Fruit fly (Drosophila melanogaster): ENCODE data around the gene lds.

Gene lds

dm6 chr3R:7920196-7920595 lies at the start of gene lds, which contains the start of gene CG10445 (continued):
- TF ChIP-seq Med (GFP tag) = no peak
- no peak for TF ChIP-seq Mrtf (GFP tag; IDR thresholded peaks at IDR 0.05)
- no peak for TF ChIP-seq ara (GFP tag; IDR thresholded peaks at IDR 0.05)
- TF ChIP-seq Dref (GFP tag; IDR thresholded peaks at IDR 0.05) = peak; percentile 92
- no peak for TF ChIP-seq Fer1 (GFP tag; optimal IDR thresholded peaks at IDR 0.05)
- peak; percentile 43 for TF ChIP-seq CoRest (tag; optimal IDR thresholded peaks at IDR 0.05)
- peak; percentile 82 for TF ChIP-seq pzg (GFP tag; optimal IDR thresholded peaks at IDR 0.05)
- TF ChIP-seq Ets97D (GFP tag; optimal IDR thresholded peaks at IDR 0.05) = peak; percentile 67
- TF ChIP-seq btn (GFP tag; optimal IDR thresholded peaks at IDR 0.05) = no peak
- TF ChIP-seq ro (GFP tag; IDR thresholded peaks at IDR 0.05) = no peak
- peak; percentile 14 for TF ChIP-seq CG18764 (GFP tag; optimal IDR thresholded peaks at IDR 0.05)
- no peak for TF ChIP-seq CG15073 (GFP tag; optimal IDR thresholded peaks at IDR 0.05)
- TF ChIP-seq esg (GFP tag; conservative IDR thresholded peaks at IDR 0.05) = no peak
- no peak for TF ChIP-seq CG9817 (tag; optimal IDR thresholded peaks at IDR 0.05)
- peak; percentile 57 for TF ChIP-seq CG9797 (GFP tag; optimal IDR thresholded peaks at IDR 0.05)
- TF ChIP-seq salm (tag; optimal IDR thresholded peaks at IDR 0.05) = no peak
- TF ChIP-seq ERR (GFP tag; optimal IDR thresholded peaks at IDR 0.05) = no peak

DNA sequence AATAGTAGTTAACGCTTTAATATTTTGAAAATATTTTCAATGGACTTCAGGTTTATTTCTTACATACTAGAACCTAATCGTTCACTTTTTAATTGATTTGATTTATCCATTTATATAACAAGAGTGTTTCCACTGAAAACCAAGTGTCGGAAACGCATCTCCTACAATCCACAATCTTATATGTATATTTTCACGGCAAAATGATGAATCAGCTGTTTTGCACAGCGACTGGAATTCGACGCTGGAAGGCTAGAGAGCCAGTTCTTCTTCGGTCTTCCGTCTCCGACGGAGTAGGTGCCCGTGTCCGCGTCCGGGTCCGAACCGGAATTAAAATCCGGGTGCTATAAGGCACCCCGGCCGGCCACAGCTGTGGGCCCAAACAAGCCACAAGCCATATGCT lies 35.8 kb upstream of the lds start:
- no peak for TF ChIP-seq ap (GFP tag; IDR thresholded peaks at IDR 0.05)
- no peak for TF ChIP-seq Dip3 (GFP tag; optimal IDR thresholded peaks at IDR 0.05)
- TF ChIP-seq en (GFP tag; optimal IDR thresholded peaks at IDR 0.05) = no peak
- TF ChIP-seq CG13894 (tag; optimal IDR thresholded peaks at IDR 0.05) = peak; percentile 21
- no peak for TF ChIP-seq Sin3A (optimal IDR thresholded peaks at IDR 0.05)
- TF ChIP-seq esg (GFP tag; conservative IDR thresholded peaks at IDR 0.05) = no peak
- TF ChIP-seq bsh (GFP tag; optimal IDR thresholded peaks at IDR 0.05) = no peak
- TF ChIP-seq kni (GFP tag; optimal IDR thresholded peaks at IDR 0.05) = no peak
- TF ChIP-seq CG15514 (GFP tag; optimal IDR thresholded peaks at IDR 0.05) = peak; percentile 56
- TF ChIP-seq btn (GFP tag; optimal IDR thresholded peaks at IDR 0.05) = no peak
- peak; percentile 23; the same call in 1 of the 3 replicates for TF ChIP-seq row (GFP tag; IDR thresholded peaks at IDR 0.05)
- no peak for TF ChIP-seq ems (GFP tag; optimal IDR thresholded peaks at IDR 0.05)
- no peak for TF ChIP-seq CG6683 (GFP tag; optimal IDR thresholded peaks at IDR 0.05)
- TF ChIP-seq slp2 (GFP tag; optimal IDR thresholded peaks at IDR 0.05) = no peak
- no peak for TF ChIP-seq zfh2 (GFP tag; optimal IDR thresholded peaks at IDR 0.05)
- no peak for TF ChIP-seq Ravus (GFP tag; IDR thresholded peaks at IDR 0.05)
- TF ChIP-seq psq (GFP tag; optimal IDR thresholded peaks at IDR 0.05) = no peak
- no peak for TF ChIP-seq Ssrp (tag; optimal IDR thresholded peaks at IDR 0.05)
- no peak for TF ChIP-seq CG3995 (GFP tag; optimal IDR thresholded peaks at IDR 0.05)
- peak in 1 of 2 experiments; percentile 14 for TF ChIP-seq crp (GFP tag; optimal IDR thresholded peaks at IDR 0.05)
- no peak for TF ChIP-seq CG34376 (GFP tag; optimal IDR thresholded peaks at IDR 0.05)
- no peak for TF ChIP-seq zfh1 (GFP tag; IDR thresholded peaks at IDR 0.05)
- peak; percentile 23 for TF ChIP-seq Deaf1 (tag; optimal IDR thresholded peaks at IDR 0.05)
- no peak for TF ChIP-seq slbo (GFP tag; IDR thresholded peaks at IDR 0.05)
- peak; percentile 52 for TF ChIP-seq sens (GFP tag)
- TF ChIP-seq CG3838 (GFP tag; optimal IDR thresholded peaks at IDR 0.05) = no peak
- TF ChIP-seq CG8924 (tag; optimal IDR thresholded peaks at IDR 0.05) = no peak

Data from whole organism, embryonic.